Worm (Caenorhabditis elegans): ENCODE measurements around the gene C25G6.1.

Gene C25G6.1

DNA sequence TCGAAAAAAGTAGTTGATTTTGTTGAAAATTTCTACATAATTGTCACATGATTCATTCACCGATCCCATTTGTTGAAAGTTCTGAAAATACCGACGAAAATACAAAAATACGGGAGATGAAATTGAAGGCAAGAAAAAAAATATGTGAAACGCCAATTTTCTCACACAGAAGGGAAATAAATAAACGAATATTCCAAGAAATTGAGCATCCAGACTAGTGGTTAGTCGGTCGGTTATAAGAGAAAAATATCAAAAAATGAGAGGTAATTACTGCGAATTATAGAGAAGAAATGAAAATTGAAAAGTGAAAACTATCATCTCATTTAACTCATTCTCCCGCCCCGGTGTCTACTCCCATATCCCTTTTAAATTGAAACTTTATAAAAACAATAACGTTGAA lies 15.2 kb upstream of the C25G6.1 start, which contains the start of gene npr-11:
TSS of gene npr-11 (minus strand) at position 101 of the 400 bp plus-strand sequence.
- TF ChIP-seq elt-3 (tag; optimal IDR thresholded peaks at IDR 0.05), result no peak
- TF ChIP-seq nhr-237 (tag; optimal IDR thresholded peaks at IDR 0.05), result no peak
- no peak for TF ChIP-seq aly-2 (tag; optimal IDR thresholded peaks at IDR 0.05)
- TF ChIP-seq F13H6.1 (tag; optimal IDR thresholded peaks at IDR 0.05), result no peak
- TF ChIP-seq alr-1 (tag; optimal IDR thresholded peaks at IDR 0.05), result no peak
- TF ChIP-seq lin-11 (tag; optimal IDR thresholded peaks at IDR 0.05), result no peak

DNA sequence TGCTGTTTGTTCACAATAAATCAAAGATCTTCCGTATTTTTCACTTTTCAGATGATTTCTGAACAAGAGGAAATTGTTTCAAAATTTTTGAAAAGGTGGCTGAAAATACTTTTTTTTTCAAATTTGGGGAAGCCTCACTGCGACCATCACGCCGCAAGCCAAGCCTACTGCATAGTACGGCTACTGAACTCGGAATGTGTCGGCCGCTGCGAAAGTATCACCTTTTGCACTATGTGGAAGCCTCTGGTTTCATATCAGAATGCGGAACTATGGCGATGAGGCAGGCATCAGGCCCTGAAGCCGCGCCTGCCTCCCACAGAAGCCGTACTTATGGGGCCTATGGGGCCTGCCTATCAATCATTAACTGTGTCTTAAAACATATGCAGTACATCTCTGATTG lies 13.0 kb upstream of the C25G6.1 start:
- TF ChIP-seq nhr-6 (tag; optimal IDR thresholded peaks at IDR 0.05) (no peak), C34F6.9 (tag; optimal IDR thresholded peaks at IDR 0.05) (no peak), mbf-1 (tag; optimal IDR thresholded peaks at IDR 0.05) (no peak), sem-4 (tag; optimal IDR thresholded peaks at IDR 0.05) (no peak), lin-13 (GFP tag; optimal IDR thresholded peaks at IDR 0.05) (no peak), mdl-1 (tag; optimal IDR thresholded peaks at IDR 0.05) (no peak), skn-1 (tag; optimal IDR thresholded peaks at IDR 0.05) (no peak), alr-1 (tag; optimal IDR thresholded peaks at IDR 0.05) (no peak)

DNA sequence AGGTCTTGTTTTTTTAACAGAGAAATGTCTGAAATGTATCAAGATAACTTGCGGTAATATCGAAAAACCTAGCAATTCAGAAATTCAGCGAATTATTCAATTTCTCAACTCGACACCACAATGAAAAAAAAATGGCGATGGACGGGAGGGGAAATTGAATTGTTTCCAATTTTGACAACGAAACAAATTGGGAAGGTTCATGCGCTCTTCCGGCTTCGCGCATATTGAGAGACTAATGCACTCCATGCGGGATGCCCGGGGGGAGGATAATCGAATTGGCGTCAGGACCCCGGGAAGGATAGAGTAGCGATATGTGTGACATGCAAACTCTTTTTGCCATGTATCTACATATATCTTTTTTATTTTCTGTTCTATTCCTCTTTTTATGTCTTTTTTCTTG lies 5.4 kb upstream of the C25G6.1 start:
- no peak for TF ChIP-seq unc-62 (GFP tag; optimal IDR thresholded peaks at IDR 0.05)
- TF ChIP-seq snpc-4 (tag; optimal IDR thresholded peaks at IDR 0.05), result no peak
- TF ChIP-seq nhr-6 (tag; optimal IDR thresholded peaks at IDR 0.05), result no peak
- no peak for TF ChIP-seq ztf-4 (tag; optimal IDR thresholded peaks at IDR 0.05)
- TF ChIP-seq lin-13 (GFP tag; optimal IDR thresholded peaks at IDR 0.05), result no peak
- no peak for TF ChIP-seq unc-39 (tag; optimal IDR thresholded peaks at IDR 0.05)
- peak; percentile 52 for TF ChIP-seq zag-1 (tag; optimal IDR thresholded peaks at IDR 0.05)

DNA sequence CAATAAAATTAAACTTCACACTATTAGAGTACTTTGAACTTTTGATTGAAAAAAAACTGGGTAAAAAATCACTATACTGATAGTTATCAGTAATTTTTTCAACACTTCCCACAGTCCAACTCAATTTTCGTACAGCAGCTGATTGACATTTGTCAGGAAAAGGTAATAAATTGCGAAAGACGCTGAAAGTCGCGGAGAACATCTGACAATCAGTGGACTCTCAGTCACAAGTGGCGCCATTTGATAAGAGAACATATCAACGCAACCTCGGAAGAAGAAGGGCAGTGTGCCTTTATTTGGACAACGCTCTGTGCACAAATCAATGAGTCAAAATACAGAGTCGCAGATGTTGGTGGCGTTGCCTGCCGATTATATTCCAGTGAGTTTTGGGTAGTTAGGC lies 1.8 kb downstream of the C25G6.1 start, which contains the start of gene C52B11.5:
TSS of gene C52B11.5 (plus strand) at position 250 of the 400 bp plus-strand sequence.
- TF ChIP-seq blmp-1 (tag; optimal IDR thresholded peaks at IDR 0.05; ENCODE audit: insufficient read depth), result no peak
- TF ChIP-seq ztf-11 (tag; optimal IDR thresholded peaks at IDR 0.05), result no peak
- TF ChIP-seq snpc-4 (tag; optimal IDR thresholded peaks at IDR 0.05), result no peak
- TF ChIP-seq crh-2 (tag; optimal IDR thresholded peaks at IDR 0.05), result peak; percentile 21
- TF ChIP-seq skn-1 (tag; optimal IDR thresholded peaks at IDR 0.05), result no peak
- no peak for TF ChIP-seq nhr-77 (tag; optimal IDR thresholded peaks at IDR 0.05)
- no peak for TF ChIP-seq nhr-23 (tag; optimal IDR thresholded peaks at IDR 0.05)
- no peak for TF ChIP-seq ceh-82 (tag; optimal IDR thresholded peaks at IDR 0.05)
- no peak for TF ChIP-seq C34F6.9 (tag; optimal IDR thresholded peaks at IDR 0.05)
- peak; percentile 28 for TF ChIP-seq sma-9 (GFP tag; optimal IDR thresholded peaks at IDR 0.05)
- TF ChIP-seq sma-9 (tag; optimal IDR thresholded peaks at IDR 0.05), result no peak
- TF ChIP-seq unc-55 (GFP tag; optimal IDR thresholded peaks at IDR 0.05), result no peak
- no peak for TF ChIP-seq egl-27 (tag; optimal IDR thresholded peaks at IDR 0.05)
- no peak for TF ChIP-seq sem-4 (tag; optimal IDR thresholded peaks at IDR 0.05)
- TF ChIP-seq alr-1 (tag; optimal IDR thresholded peaks at IDR 0.05), result no peak
- TF ChIP-seq ztf-4 (tag; optimal IDR thresholded peaks at IDR 0.05), result no peak
- no peak for TF ChIP-seq aly-2 (tag; optimal IDR thresholded peaks at IDR 0.05)
- no peak for TF ChIP-seq unc-39 (tag; optimal IDR thresholded peaks at IDR 0.05)
- peak; percentile 2 for TF ChIP-seq gmeb-1 (tag; optimal IDR thresholded peaks at IDR 0.05)
- no peak for TF ChIP-seq sma-3 (GFP tag; optimal IDR thresholded peaks at IDR 0.05)
- TF ChIP-seq mbf-1 (tag; optimal IDR thresholded peaks at IDR 0.05), result no peak
- TF ChIP-seq mab-5 (tag; optimal IDR thresholded peaks at IDR 0.05), result no peak
- TF ChIP-seq nhr-6 (tag; optimal IDR thresholded peaks at IDR 0.05), result no peak
- TF ChIP-seq fos-1 (tag; optimal IDR thresholded peaks at IDR 0.05), result peak; percentile 85
- no peak for TF ChIP-seq nhr-129 (tag; optimal IDR thresholded peaks at IDR 0.05)
- TF ChIP-seq ZK546.5 (tag; optimal IDR thresholded peaks at IDR 0.05), result no peak
- no peak for TF ChIP-seq R02D3.7 (tag; optimal IDR thresholded peaks at IDR 0.05)
- TF ChIP-seq nhr-237 (tag; optimal IDR thresholded peaks at IDR 0.05), result no peak
- no peak for TF ChIP-seq nhr-25 (tag; optimal IDR thresholded peaks at IDR 0.05)
- no peak for TF ChIP-seq ztf-1 (GFP tag; conservative IDR thresholded peaks at IDR 0.05)
- TF ChIP-seq F13H6.1 (tag; optimal IDR thresholded peaks at IDR 0.05), result peak; percentile 5

DNA sequence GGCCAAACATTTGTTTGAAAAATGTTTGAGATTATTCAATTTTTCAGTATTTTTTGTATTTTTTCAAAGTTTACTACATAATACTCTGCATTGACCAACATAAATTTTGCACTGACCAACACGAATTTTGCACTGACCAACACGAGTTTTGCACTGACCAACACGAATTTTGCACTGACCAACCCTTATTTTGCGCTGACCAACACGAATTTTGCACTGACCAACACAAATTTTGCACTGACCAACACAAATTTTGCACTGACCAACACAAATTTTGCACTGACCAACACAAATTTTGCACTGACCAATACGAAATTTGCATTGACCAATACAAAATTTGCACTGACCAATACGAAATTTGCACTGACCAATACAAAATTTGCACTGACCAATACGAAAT lies 22.2 kb downstream of the C25G6.1 start:
- TF ChIP-seq ceh-16 (tag; optimal IDR thresholded peaks at IDR 0.05) (no peak), ztf-1 (GFP tag; conservative IDR thresholded peaks at IDR 0.05) (no peak), C34F6.9 (tag; optimal IDR thresholded peaks at IDR 0.05) (no peak), snpc-4 (tag; optimal IDR thresholded peaks at IDR 0.05) (no peak)

Measured in whole organism, L2 larva.